Fruit fly (Drosophila melanogaster): Measurements from ENCODE around the gene CG34426.

Gene CG34426

DNA sequence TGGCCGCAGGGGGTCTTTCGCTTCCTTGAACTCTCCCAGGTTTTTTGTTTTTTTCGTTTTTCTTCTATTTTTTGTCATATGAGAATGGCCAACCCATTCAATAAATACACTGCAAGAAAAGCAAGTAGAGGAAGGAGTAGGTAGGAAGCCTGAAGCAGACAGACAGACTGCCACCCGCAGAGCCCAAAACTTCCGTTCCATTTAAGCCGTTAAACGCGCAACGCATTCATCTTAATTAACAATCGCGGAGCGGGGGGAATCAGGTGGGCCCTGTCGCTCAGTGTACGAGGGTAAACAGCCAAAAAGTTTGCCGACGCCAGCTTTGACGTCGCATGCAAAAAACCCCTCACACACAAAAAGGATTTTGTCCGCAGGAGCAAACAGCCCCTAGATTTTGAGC lies 50.6 kb downstream of the CG34426 start (continued):
- TF ChIP-seq CG14860 (GFP tag; IDR thresholded peaks at IDR 0.05; ENCODE audit: partially characterized antibody) (no peak), ci (GFP tag; IDR thresholded peaks at IDR 0.05) (peak; percentile 64; the same call in 1 of the 3 replicates), Sox102F (GFP tag; optimal IDR thresholded peaks at IDR 0.05) (peak; percentile 22), NfI (GFP tag; optimal IDR thresholded peaks at IDR 0.05) (peak; percentile 19), chn (GFP tag; optimal IDR thresholded peaks at IDR 0.05) (no peak), luna (GFP tag; optimal IDR thresholded peaks at IDR 0.05) (no peak), Med (GFP tag) (peak; percentile 89), ash1 (GFP tag; optimal IDR thresholded peaks at IDR 0.05) (no peak), CG30403 (GFP tag; optimal IDR thresholded peaks at IDR 0.05) (peak; percentile 35), B-H1 (GFP tag; IDR thresholded peaks at IDR 0.05) (peak; percentile 33; the same call in 2 of the 3 replicates), Meics (GFP tag; optimal IDR thresholded peaks at IDR 0.05) (peak; percentile 33), zfh2 (GFP tag; optimal IDR thresholded peaks at IDR 0.05) (peak; percentile 16), CG6765 (GFP tag; optimal IDR thresholded peaks at IDR 0.05) (no peak), Trl (optimal IDR thresholded peaks at IDR 0.05) (no peak), Trl (GFP tag; optimal IDR thresholded peaks at IDR 0.05) (peak; percentile 12), Fer1 (GFP tag; optimal IDR thresholded peaks at IDR 0.05) (no peak), Ets65A (GFP tag) (peak; percentile 96), CG10959 (GFP tag; IDR thresholded peaks at IDR 0.05) (peak; percentile 56; the same call in 1 of the 2 replicates), Hsf (GFP tag; optimal IDR thresholded peaks at IDR 0.05) (no peak), prd (optimal IDR thresholded peaks at IDR 0.05) (no peak), prd (GFP tag; IDR thresholded peaks at IDR 0.05) (peak; percentile 64), ara (GFP tag; IDR thresholded peaks at IDR 0.05) (0 out of 2 replicates have a peak, but pooled peaks have one; percentile 16), Rx (GFP tag; IDR thresholded peaks at IDR 0.05) (0 out of 2 replicates have a peak, but pooled peaks have one; percentile 30), CG7839 (tag; optimal IDR thresholded peaks at IDR 0.05) (peak; percentile 44), CG4404 (GFP tag; IDR thresholded peaks at IDR 0.05) (0 out of 2 replicates have a peak, but pooled peaks have one; percentile 15), PHDP (tag; optimal IDR thresholded peaks at IDR 0.05) (peak; percentile 20), CG31224 (GFP tag; IDR thresholded peaks at IDR 0.05) (peak; percentile 46; the same call in 1 of the 2 replicates), CG3281 (GFP tag; optimal IDR thresholded peaks at IDR 0.05) (peak; percentile 17), dysf (GFP tag; IDR thresholded peaks at IDR 0.05) (peak; percentile 50; the same call in 2 of the 3 replicates), CG1832 (GFP tag; optimal IDR thresholded peaks at IDR 0.05) (no peak), CG10321 (GFP tag; IDR thresholded peaks at IDR 0.05) (no peak), Ptx1 (GFP tag; IDR thresholded peaks at IDR 0.05) (0 out of 2 replicates have a peak, but pooled peaks have one; percentile 33), Hmr (GFP tag; optimal IDR thresholded peaks at IDR 0.05) (peak; percentile 15), grau (tag; optimal IDR thresholded peaks at IDR 0.05) (peak; percentile 45), pita (GFP tag; optimal IDR thresholded peaks at IDR 0.05) (no peak), CG34422 (GFP tag; IDR thresholded peaks at IDR 0.05) (no peak), otp (GFP tag; IDR thresholded peaks at IDR 0.05) (peak; percentile 60; the same call in 1 of the 3 replicates), gem (tag; optimal IDR thresholded peaks at IDR 0.05) (peak; percentile 40), CG6175 (GFP tag; IDR thresholded peaks at IDR 0.05) (no peak; the same call in 2 of the 3 replicates), CG10431 (GFP tag; optimal IDR thresholded peaks at IDR 0.05) (no peak), lmd (GFP tag; IDR thresholded peaks at IDR 0.05) (peak; percentile 47), lab (GFP tag; optimal IDR thresholded peaks at IDR 0.05) (peak; percentile 51), esg (GFP tag; conservative IDR thresholded peaks at IDR 0.05) (0 out of 2 replicates have a peak, but pooled peaks have one; percentile 19), CG9215 (GFP tag; IDR thresholded peaks at IDR 0.05) (peak; percentile 35; the same call in 1 of the 2 replicates), CG7556 (GFP tag; optimal IDR thresholded peaks at IDR 0.05) (peak; percentile 17), CG14014 (GFP tag; IDR thresholded peaks at IDR 0.05) (peak; percentile 48; the same call in 1 of the 2 replicates), usp (GFP tag; optimal IDR thresholded peaks at IDR 0.05) (no peak), CG4424 (GFP tag; optimal IDR thresholded peaks at IDR 0.05) (peak; percentile 17), CG15696 (tag; optimal IDR thresholded peaks at IDR 0.05) (no peak), Chrac-16 (GFP tag; optimal IDR thresholded peaks at IDR 0.05) (peak; percentile 20), E2f2 (GFP tag; IDR thresholded peaks at IDR 0.05) (0 out of 2 replicates have a peak, but pooled peaks have one; percentile 25), seq (GFP tag; IDR thresholded peaks at IDR 0.05) (peak; percentile 70)

Measured in whole organism, embryonic.